Worm (Caenorhabditis elegans) whole organism, L4 larva: ENCODE measurements around the gene Y111B2A.1.
"Not testable (repeated sequence)": the region's sequence is repeated elsewhere in the genome, so short reads cannot be mapped to it uniquely, and the experiment has no call there.

Source experiments
- ceh-32 ChIP-seq: sonication (generic microtip); optimal IDR thresholded peaks from 2 replicates; lab custom pipeline; 2016; ENCODE audit warnings: mild to moderate bottlenecking, missing genetic modification characterization, missing compliant biosample characterization; ENCODE audit not compliant: poor library complexity
- ceh-44 ChIP-seq: fragments of 200-800 bp; sonication (Bioruptor generic); IDR thresholded peaks from 2 replicates; pipeline ENCODE4 v1.3.6; 2022; ENCODE audit warnings: missing genetic modification reagents, missing genetic modification characterization, missing compliant biosample characterization
- daf-19 ChIP-seq: fragments of 200-800 bp; sonication (Bioruptor generic); conservative IDR thresholded peaks from 2 replicates; pipeline ENCODE4 v1.3.6; 2022; ENCODE audit warnings: missing genetic modification characterization, missing compliant biosample characterization
- egl-43 ChIP-seq: fragments of 200-800 bp; sonication (Bioruptor generic); IDR thresholded peaks from 2 replicates; pipeline ENCODE4 v1.3.6; 2022; ENCODE audit warnings: missing genetic modification reagents, missing genetic modification characterization, missing compliant biosample characterization
- ztf-11 ChIP-seq: fragments of 150-350 bp; optimal IDR thresholded peaks from 2 replicates; lab custom pipeline; 2014; ENCODE audit warnings: missing biosample characterization, missing genetic modification characterization

DNA sequence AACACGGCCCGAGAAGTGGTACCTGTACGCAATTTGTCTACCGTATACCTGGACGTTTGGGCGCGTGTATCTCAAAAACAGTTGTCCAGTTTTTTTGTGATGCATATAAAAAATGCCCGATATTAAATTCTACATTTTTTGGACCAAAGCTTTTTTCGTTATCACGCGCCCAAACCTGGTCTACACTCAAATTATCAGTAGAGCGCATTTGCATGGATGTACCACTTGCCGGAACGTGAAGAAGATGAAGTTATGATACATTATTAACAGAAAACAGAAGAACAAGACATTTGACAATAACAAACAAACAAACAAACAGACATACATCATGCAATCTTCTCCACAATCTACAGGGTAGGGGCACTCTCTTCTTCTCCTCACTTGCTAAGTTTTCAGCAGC is 47.9 kb downstream of the Y111B2A.1 start:
- not testable (repeated sequence) for TF ChIP-seq ceh-44 (GFP tag; lab: Robert Waterston, UW); ztf-11 (tag; lab: Kevin White, UChicago); daf-19 (GFP tag; lab: Robert Waterston, UW); egl-43 (GFP tag; lab: Robert Waterston, UW); ceh-32 (tag; lab: Kevin White, UChicago)
